Worm (Caenorhabditis elegans) whole organism, dauer: Measurements from ENCODE around the gene ZK822.10.

ENCODE experiments used
- unc-62 ChIP-seq: sonication (generic microtip); optimal IDR thresholded peaks from 2 replicates; lab custom pipeline; 2017; ENCODE audit warnings: missing biosample characterization, missing genetic modification reagents, missing genetic modification characterization

The ZK822.10 gene

ce11 chrIV:11916907-11917306 lies at the start of gene ZK822.10:
TSS of gene ZK822.10 (plus strand) at chrIV:11917137.
- TF ChIP-seq unc-62 (GFP tag; lab: Kevin White, UChicago) = no peak

- no peak for TF ChIP-seq unc-62 (GFP tag; lab: Kevin White, UChicago)
Measured at ce11 chrIV:11867652-11868232, 49.2 kb upstream of the ZK822.10 start.

DNA sequence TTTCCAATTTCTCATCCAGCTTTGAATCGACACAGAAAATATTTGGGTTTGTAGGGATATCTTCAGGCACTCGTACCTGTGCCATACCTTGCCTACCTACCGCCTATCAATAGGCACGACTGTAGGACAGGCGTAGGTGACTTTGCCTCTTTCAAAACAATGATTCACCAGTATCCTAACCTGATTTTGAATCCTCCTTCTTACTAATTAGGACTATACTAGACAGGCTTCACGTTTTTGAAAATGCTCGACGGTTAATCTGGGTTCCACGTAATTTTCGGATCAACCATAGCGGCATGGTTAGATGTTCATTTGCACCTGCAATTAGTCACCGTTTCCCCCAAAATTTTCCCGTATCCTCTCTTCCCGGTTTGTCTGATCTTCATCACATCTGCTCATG lies 48.5 kb upstream of the ZK822.10 start:
- no peak for TF ChIP-seq unc-62 (GFP tag; lab: Kevin White, UChicago)

- TF ChIP-seq unc-62 (GFP tag; lab: Kevin White, UChicago) = no peak
Measured at ce11 chrIV:11871083-11871482, 45.9 kb upstream of the ZK822.10 start.

ce11 chrIV:11871898-11872297 lies 45.0 kb upstream of the ZK822.10 start:
- no peak for TF ChIP-seq unc-62 (GFP tag; lab: Kevin White, UChicago)

DNA sequence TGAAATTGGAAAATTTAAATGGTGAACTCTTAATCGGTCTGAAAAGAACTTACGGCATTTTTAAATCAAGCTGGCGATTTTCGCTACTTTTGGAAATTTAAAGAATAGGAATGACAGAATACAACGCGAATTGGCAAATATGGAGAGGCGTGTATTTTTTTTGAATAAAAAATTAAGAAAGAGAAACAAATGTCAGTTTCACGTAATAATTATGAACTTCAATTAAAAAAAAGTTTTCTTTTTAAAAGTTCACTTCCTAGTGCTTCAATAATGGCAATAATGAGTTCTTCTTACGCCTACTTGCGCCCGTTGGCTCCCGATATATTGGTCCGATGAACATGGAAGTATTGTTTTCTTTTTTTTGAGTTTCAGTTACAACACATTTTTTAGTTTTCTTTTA lies 39.3 kb upstream of the ZK822.10 start, which contains the start of gene pph-2:
pph-2 (minus strand) TSS at position 101 of the 400 bp plus-strand sequence.
- no peak for TF ChIP-seq unc-62 (GFP tag; lab: Kevin White, UChicago)

- no peak for TF ChIP-seq unc-62 (GFP tag; lab: Kevin White, UChicago)
Measured at ce11 chrIV:11878249-11878648, 38.7 kb upstream of the ZK822.10 start, which contains the start of gene cutl-27. TSS of gene cutl-27 (plus strand) at chrIV:11878549.

ce11 chrIV:11882534-11882933 lies 34.4 kb upstream of the ZK822.10 start:
- TF ChIP-seq unc-62 (GFP tag; lab: Kevin White, UChicago) = no peak

DNA sequence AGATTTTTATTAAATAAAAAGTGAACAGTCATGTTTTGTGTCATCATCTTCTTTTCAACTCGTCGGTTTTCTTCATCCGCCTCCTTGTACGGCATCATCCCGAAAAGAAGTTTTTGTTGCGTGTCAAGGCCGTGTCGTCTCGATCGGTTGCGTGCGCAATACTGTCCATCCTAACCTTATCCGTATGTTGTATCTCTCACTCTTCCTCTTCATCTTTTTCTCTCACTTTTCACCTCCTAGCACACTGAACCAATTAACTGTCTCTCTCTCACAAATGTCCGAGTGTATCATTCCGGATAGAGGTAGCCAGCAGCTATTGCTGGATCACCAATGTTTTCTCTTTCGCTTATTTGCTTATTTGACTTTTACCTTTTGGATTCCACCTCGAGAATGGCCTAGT lies 33.5 kb upstream of the ZK822.10 start:
- TF ChIP-seq unc-62 (GFP tag; lab: Kevin White, UChicago) = no peak

DNA sequence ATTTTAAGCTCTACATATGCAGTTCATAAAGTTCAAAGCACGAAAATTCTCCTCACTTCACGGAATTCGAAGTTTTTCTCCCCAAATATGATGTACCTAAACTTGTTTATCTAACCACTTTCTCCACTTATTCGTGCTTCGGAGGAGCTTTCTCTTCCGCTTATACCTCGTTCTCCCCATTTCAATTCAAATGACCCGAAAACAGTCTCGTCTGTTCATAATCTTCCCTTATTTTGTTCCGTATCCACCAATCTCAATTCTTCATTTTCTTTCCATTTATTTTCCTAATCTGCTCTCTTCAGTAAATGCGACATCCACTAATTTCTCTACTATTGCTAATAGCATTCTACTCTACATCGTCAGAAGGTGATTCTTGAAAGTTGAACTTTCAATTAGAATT lies 31.6 kb upstream of the ZK822.10 start, which contains the start of gene let-653:
let-653 (plus strand) TSS at position 301 of the 400 bp plus-strand sequence.
- TF ChIP-seq unc-62 (GFP tag; lab: Kevin White, UChicago) = no peak

DNA sequence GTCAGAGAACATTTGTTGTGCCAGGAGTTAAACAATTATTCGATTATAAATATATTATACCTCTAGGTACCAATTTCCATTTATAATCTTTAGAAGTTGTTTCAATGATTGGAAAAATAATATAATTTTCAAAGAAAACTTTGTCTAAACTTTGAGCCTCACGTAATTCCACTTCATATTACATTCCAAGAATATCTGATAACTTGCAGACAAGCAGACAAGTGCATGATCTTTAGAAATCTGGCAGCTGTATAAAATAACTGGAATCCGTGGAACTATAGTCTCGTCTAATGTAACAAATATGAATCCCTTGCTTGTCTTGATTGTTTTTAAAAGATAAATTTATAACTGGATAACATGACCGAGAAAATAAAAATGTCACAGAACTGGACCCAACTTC lies 24.4 kb upstream of the ZK822.10 start:
- no peak for TF ChIP-seq unc-62 (GFP tag; lab: Kevin White, UChicago)

DNA sequence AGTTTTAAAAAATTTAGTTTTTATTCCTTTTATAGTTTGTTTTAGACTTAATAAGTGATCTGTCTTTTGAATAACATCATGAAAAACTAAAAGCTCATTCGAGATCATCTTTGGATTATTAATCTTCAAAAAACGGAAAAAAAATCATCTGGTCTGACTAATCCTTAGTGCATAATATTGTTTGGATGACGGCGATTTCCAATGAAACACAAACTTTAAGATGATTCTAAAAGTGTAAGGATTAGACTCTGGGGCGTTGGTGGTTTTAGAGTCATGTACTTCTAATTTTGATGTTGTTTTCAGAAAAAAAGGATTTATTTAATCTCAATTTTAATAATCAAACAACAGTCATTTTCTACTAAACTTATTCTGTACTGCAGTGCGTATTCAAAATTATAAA lies 23.6 kb upstream of the ZK822.10 start:
- TF ChIP-seq unc-62 (GFP tag; lab: Kevin White, UChicago) = no peak

DNA sequence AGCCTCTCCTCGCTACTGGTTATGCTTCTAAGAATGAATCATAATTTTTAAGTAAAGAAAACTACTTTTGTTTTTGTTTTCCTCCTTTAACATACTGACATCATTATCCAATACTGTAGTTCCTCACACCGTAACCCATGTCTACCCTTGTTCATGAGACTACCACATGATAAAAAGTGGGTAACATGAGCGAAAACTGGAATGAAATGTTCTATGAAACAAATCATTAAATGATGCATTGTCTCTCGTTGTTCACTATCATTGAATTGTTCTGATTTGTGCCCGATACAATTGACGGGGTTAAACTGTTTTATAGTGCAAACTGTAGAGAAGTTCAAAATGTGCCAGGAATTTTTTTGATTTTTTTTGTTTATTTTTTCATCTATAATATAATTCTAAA lies 19.2 kb upstream of the ZK822.10 start:
- TF ChIP-seq unc-62 (GFP tag; lab: Kevin White, UChicago) = no peak

DNA sequence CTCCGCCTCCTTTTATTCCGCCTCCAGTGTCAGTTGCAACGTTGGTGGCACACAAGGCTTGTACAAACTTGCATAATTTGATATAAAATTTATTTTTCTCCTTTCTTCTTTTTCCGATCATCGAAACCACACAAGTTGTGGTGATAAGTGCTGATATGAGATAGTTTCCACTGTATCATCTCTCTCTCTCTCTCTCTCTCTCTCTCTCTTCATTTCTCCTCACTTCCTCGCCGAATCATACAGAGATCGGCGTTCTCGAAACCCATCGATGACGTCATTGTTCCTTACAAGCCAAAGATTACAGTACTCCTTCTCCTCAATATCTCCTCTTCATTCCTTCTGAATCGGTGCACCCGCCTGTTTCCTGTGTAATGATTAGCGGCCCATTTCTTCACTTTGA lies 17.6 kb upstream of the ZK822.10 start, which contains the start of gene nhr-43:
nhr-43 (plus strand) TSS at position 233 of the 400 bp plus-strand sequence.
- TF ChIP-seq unc-62 (GFP tag; lab: Kevin White, UChicago) = no peak

DNA sequence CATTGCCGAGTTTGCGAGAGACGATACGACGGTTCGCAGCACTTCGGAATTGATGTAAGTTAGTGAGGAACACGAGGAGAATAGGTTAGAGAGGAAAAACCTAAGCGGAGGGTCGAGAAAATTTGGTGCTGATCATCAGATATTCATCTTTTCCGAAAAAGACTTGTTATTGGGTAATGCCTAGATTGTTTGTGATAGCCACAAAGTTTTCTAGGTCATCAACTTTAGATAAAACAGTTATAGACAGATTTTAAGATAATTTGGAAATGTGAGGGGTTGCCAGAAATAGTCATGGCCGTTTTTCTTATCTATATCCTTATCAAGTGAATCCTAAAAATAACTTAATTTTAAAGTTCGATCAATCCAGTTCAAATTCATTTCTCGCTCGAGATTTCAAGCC lies 16.5 kb upstream of the ZK822.10 start:
- TF ChIP-seq unc-62 (GFP tag; lab: Kevin White, UChicago) = no peak

DNA sequence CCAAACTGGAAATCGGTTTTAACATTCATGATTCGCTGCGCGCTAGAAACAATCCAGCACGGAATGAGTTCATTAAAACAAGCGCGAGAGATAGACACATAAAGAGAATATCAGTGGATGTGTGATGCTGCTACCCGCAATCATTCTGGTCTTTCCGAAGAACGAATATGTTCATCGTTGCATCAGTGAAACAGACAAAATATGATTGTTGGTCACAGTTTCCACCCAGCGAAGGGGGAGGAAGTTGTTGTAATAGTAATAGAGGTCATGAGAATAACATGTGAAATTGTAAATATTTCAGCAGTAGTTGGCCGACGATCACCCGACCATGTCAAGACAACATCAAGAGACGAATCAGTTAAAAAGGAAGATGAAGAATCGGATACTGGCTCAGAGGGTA lies 15.7 kb upstream of the ZK822.10 start:
- no peak for TF ChIP-seq unc-62 (GFP tag; lab: Kevin White, UChicago)

DNA sequence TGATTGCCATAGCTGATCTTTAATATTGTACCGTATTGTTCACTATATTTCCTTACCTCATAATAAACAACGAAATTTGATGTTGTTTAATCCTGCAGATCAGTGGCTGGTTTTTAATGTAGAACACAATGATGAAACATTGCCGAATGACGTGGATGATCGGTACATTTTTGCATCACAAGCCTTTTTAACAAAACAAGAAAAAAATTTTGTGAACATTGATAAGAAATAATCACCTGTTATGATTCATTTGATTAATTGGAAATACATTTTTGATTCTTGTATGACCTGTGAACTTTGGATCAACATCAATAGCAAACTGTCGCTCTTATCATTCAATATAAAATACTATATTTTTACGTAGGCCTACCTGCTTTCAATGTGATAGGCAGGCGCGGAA lies 14.1 kb upstream of the ZK822.10 start:
- TF ChIP-seq unc-62 (GFP tag; lab: Kevin White, UChicago) = no peak
